Fruit fly (Drosophila melanogaster) whole organism, embryonic: ENCODE measurements around the gene Dis3.

Experiments used
- B-H2 ChIP-seq: fragments of 200-800 bp; sonication (Bioruptor generic); optimal IDR thresholded peaks from 2 replicates; lab custom pipeline; 2018; ENCODE audit warnings: missing biosample characterization, mild to moderate bottlenecking, missing genetic modification characterization
- Bdp1 ChIP-seq: fragments of 200-800 bp; sonication (Bioruptor generic); optimal IDR thresholded peaks from 3 replicates; lab custom pipeline; 2016; ENCODE audit warnings: missing biosample characterization, missing genetic modification characterization
- CG11093 ChIP-seq: fragments of 200-800 bp; sonication (Bioruptor generic); IDR thresholded peaks from 3 replicates; pipeline ENCODE4 v1.3.6; 2022; ENCODE audit warnings: missing biosample characterization, missing genetic modification characterization
- CG11504 ChIP-seq: fragments of 200-800 bp; sonication (Bioruptor generic); optimal IDR thresholded peaks from 3 replicates; lab custom pipeline; 2019; ENCODE audit warnings: missing biosample characterization, mild to moderate bottlenecking, missing genetic modification characterization, moderate library complexity
- CG11723 ChIP-seq: fragments of 200-800 bp; sonication (Bioruptor generic); optimal IDR thresholded peaks from 2 replicates; lab custom pipeline; 2017; ENCODE audit warnings: missing biosample characterization, mild to moderate bottlenecking, missing genetic modification characterization
- CG12942 ChIP-seq: fragments of 200-800 bp; sonication (Bioruptor generic); optimal IDR thresholded peaks from 3 replicates; lab custom pipeline; 2016; ENCODE audit warnings: missing biosample characterization, missing genetic modification characterization
- CG14014 ChIP-seq: fragments of 200-800 bp; sonication (Bioruptor generic); IDR thresholded peaks from 2 replicates; pipeline ENCODE4 v1.3.6; 2022; ENCODE audit warnings: missing biosample characterization, missing genetic modification characterization
- CG17385 ChIP-seq: fragments of 200-800 bp; sonication (Bioruptor generic); optimal IDR thresholded peaks from 3 replicates; lab custom pipeline; 2018; ENCODE audit warnings: missing biosample characterization, mild to moderate bottlenecking, missing genetic modification characterization
- CG2712 ChIP-seq: fragments of 200-800 bp; optimal IDR thresholded peaks from 3 replicates; lab custom pipeline; 2019; ENCODE audit warnings: missing biosample characterization, mild to moderate bottlenecking, missing genetic modification characterization, moderate library complexity
- CG2875 ChIP-seq: fragments of 200-800 bp; sonication (Bioruptor generic); optimal IDR thresholded peaks from 2 replicates; lab custom pipeline; 2017; ENCODE audit warnings: missing biosample characterization, mild to moderate bottlenecking, missing genetic modification characterization, missing genetic modification reagents
- CG3407 ChIP-seq: fragments of 200-800 bp; sonication (Bioruptor generic); optimal IDR thresholded peaks from 2 replicates; lab custom pipeline; 2018; ENCODE audit warnings: missing biosample characterization, mild to moderate bottlenecking, missing genetic modification characterization
- CG34224 ChIP-seq: fragments of 200-800 bp; sonication (Bioruptor generic); IDR thresholded peaks from 3 replicates; pipeline ENCODE4 v1.3.6; 2022; ENCODE audit warnings: missing biosample characterization, missing genetic modification characterization; ENCODE audit not compliant: partially characterized antibody
- CG34376 ChIP-seq: fragments of 200-800 bp; sonication (Bioruptor generic); optimal IDR thresholded peaks from 2 replicates; lab custom pipeline; 2018; ENCODE audit warnings: missing biosample characterization, mild to moderate bottlenecking, missing genetic modification characterization
- CG4328 ChIP-seq: fragments of 200-800 bp; sonication (Bioruptor generic); optimal IDR thresholded peaks from 3 replicates; lab custom pipeline; 2017; ENCODE audit warnings: missing biosample characterization, missing genetic modification reagents, missing genetic modification characterization
- CG6254 ChIP-seq: fragments of 200-800 bp; sonication (Bioruptor generic); optimal IDR thresholded peaks from 3 replicates; lab custom pipeline; 2017; ENCODE audit warnings: mild to moderate bottlenecking, missing biosample characterization, missing genetic modification reagents, missing genetic modification characterization
- CG6689 ChIP-seq: fragments of 200-800 bp; sonication (Bioruptor generic); IDR thresholded peaks from 2 replicates; pipeline ENCODE4 v1.3.6; 2022; ENCODE audit warnings: missing biosample characterization, missing genetic modification characterization
- CG8290 ChIP-seq, 3 experiments: fragments of 200-800 bp; sonication (Bioruptor generic); optimal IDR thresholded peaks; 2 replicates each; lab custom pipeline; 2016 to 2019; ENCODE audit warnings: missing biosample characterization in 3 of 3, missing genetic modification characterization in 3 of 3, mild to moderate bottlenecking in 2 of 3, moderate library complexity in 1 of 3
- CG8359 ChIP-seq: fragments of 200-800 bp; sonication (Bioruptor generic); optimal IDR thresholded peaks from 2 replicates; lab custom pipeline; 2017; ENCODE audit warnings: missing biosample characterization, mild to moderate bottlenecking, missing genetic modification characterization, borderline replicate concordance
- CkIIα-i1 ChIP-seq: fragments of 200-800 bp; sonication (Bioruptor generic); IDR thresholded peaks from 2 replicates; pipeline ENCODE4 v1.3.6; 2022; ENCODE audit warnings: missing biosample characterization, missing genetic modification characterization
- E2f1 ChIP-seq: fragments of 200-800 bp; sonication (Bioruptor generic); IDR thresholded peaks from 2 replicates; pipeline ENCODE4 v1.3.6; 2022; ENCODE audit warnings: missing biosample characterization, missing genetic modification characterization
- Elba2 ChIP-seq: fragments of 200-800 bp; sonication (Bioruptor generic); optimal IDR thresholded peaks from 3 replicates; lab custom pipeline; 2016; ENCODE audit warnings: missing biosample characterization, missing genetic modification characterization
- HLH54F ChIP-seq: fragments of 200-800 bp; sonication (Bioruptor generic); optimal IDR thresholded peaks from 3 replicates; lab custom pipeline; 2016; ENCODE audit warnings: missing biosample characterization, missing genetic modification characterization
- Hr78 ChIP-seq, 2 experiments: fragments of 200-800 bp in 1 of 2; fragments of >200 bp in 1 of 2; sonication (Bioruptor generic) in 1 of 2; optimal IDR thresholded peaks; 2 replicates each; lab custom pipeline; 2017 to 2019; ENCODE audit warnings: missing biosample characterization in 2 of 2, missing genetic modification characterization in 2 of 2, mild to moderate bottlenecking in 1 of 2, moderate library complexity in 1 of 2
- Max ChIP-seq: fragments of 200-800 bp; sonication (Bioruptor generic); optimal IDR thresholded peaks from 2 replicates; lab custom pipeline; 2016; ENCODE audit warnings: missing biosample characterization, mild to moderate bottlenecking, missing genetic modification characterization
- Rfx ChIP-seq: fragments of 200-800 bp; sonication (Bioruptor generic); IDR thresholded peaks from 2 replicates; pipeline ENCODE4 v1.3.6; 2022; ENCODE audit warnings: missing biosample characterization, missing genetic modification characterization
- Rx ChIP-seq: fragments of 200-800 bp; sonication (Bioruptor generic); IDR thresholded peaks from 2 replicates; pipeline ENCODE4 v1.3.6; 2022; ENCODE audit warnings: missing biosample characterization, missing genetic modification characterization
- Tbp ChIP-seq: fragments of >200 bp; optimal IDR thresholded peaks from 2 replicates; lab custom pipeline; 2018; ENCODE audit warnings: missing biosample characterization, missing genetic modification characterization
- az2 ChIP-seq: fragments of 200-800 bp; sonication (Bioruptor generic); optimal IDR thresholded peaks from 3 replicates; lab custom pipeline; 2016; ENCODE audit warnings: missing biosample characterization, missing genetic modification characterization
- cad ChIP-seq: fragments of >200 bp; optimal IDR thresholded peaks from 2 replicates; lab custom pipeline; 2017; ENCODE audit warnings: missing biosample characterization, missing genetic modification characterization
- dan ChIP-seq: fragments of 200-800 bp; sonication (Bioruptor generic); IDR thresholded peaks from 2 replicates; pipeline ENCODE4 v1.3.6; 2022; ENCODE audit warnings: missing biosample characterization, missing genetic modification characterization
- dm ChIP-seq: fragments of 200-800 bp; sonication (Bioruptor generic); optimal IDR thresholded peaks from 3 replicates; lab custom pipeline; 2016; ENCODE audit warnings: missing biosample characterization, missing genetic modification characterization
- dmrt99B ChIP-seq: fragments of 200-800 bp; sonication (Bioruptor generic); optimal IDR thresholded peaks from 2 replicates; lab custom pipeline; 2018; ENCODE audit warnings: missing biosample characterization, mild to moderate bottlenecking, missing genetic modification characterization, moderate library complexity
- ewg ChIP-seq: fragments of 200-800 bp; sonication (Bioruptor generic); optimal IDR thresholded peaks from 3 replicates; lab custom pipeline; 2017; ENCODE audit warnings: mild to moderate bottlenecking, missing biosample characterization, missing genetic modification reagents, missing genetic modification characterization
- ftz-f1 ChIP-seq: fragments of 200-800 bp; sonication (Bioruptor generic); optimal IDR thresholded peaks from 2 replicates; lab custom pipeline; 2016; ENCODE audit warnings: missing biosample characterization, missing genetic modification characterization
- hb ChIP-seq: fragments of 200-800 bp; sonication (Bioruptor generic); IDR thresholded peaks from 3 replicates; pipeline ENCODE4 v1.3.6; 2022; ENCODE audit warnings: missing biosample characterization, missing genetic modification characterization; ENCODE audit not compliant: partially characterized antibody
- her ChIP-seq: fragments of 200-800 bp; sonication (Bioruptor generic); optimal IDR thresholded peaks from 2 replicates; lab custom pipeline; 2016; ENCODE audit warnings: missing biosample characterization, missing genetic modification characterization
- insv ChIP-seq, 2 experiments: fragments of 200-800 bp; sonication (Bioruptor generic); optimal IDR thresholded peaks; 3 replicates each; lab custom pipeline; 2016 to 2018; ENCODE audit warnings: missing biosample characterization in 2 of 2, missing genetic modification characterization in 2 of 2
- jigr1 ChIP-seq: fragments of 200-800 bp; sonication (Bioruptor generic); IDR thresholded peaks from 3 replicates; pipeline ENCODE4 v1.3.6; 2022; ENCODE audit warnings: missing biosample characterization, missing genetic modification characterization
- kni ChIP-seq: fragments of 200-800 bp; sonication (Bioruptor generic); optimal IDR thresholded peaks from 3 replicates; lab custom pipeline; 2017; ENCODE audit warnings: mild to moderate bottlenecking, missing biosample characterization, missing genetic modification reagents, missing genetic modification characterization
- lilli ChIP-seq: fragments of 200-800 bp; sonication (Bioruptor generic); optimal IDR thresholded peaks from 3 replicates; lab custom pipeline; 2016; ENCODE audit warnings: missing biosample characterization, missing genetic modification characterization
- luna ChIP-seq: fragments of 200-800 bp; sonication (Bioruptor generic); optimal IDR thresholded peaks from 2 replicates; lab custom pipeline; 2016; ENCODE audit warnings: missing biosample characterization, missing genetic modification characterization
- onecut ChIP-seq: fragments of 200-800 bp; sonication (Bioruptor generic); IDR thresholded peaks from 2 replicates; pipeline ENCODE4 v1.3.6; 2022; ENCODE audit warnings: missing biosample characterization, missing genetic modification characterization
- pb ChIP-seq: fragments of 200-800 bp; sonication (Bioruptor generic); optimal IDR thresholded peaks from 3 replicates; lab custom pipeline; 2016; ENCODE audit warnings: missing biosample characterization, missing genetic modification characterization
- psq ChIP-seq: fragments of 200-800 bp; sonication (Bioruptor generic); optimal IDR thresholded peaks from 2 replicates; lab custom pipeline; 2017; ENCODE audit warnings: missing biosample characterization, missing genetic modification characterization
- schlank ChIP-seq: fragments of 200-800 bp; sonication (Bioruptor generic); optimal IDR thresholded peaks from 2 replicates; lab custom pipeline; 2018; ENCODE audit warnings: missing biosample characterization, mild to moderate bottlenecking, missing genetic modification characterization
- slbo ChIP-seq: fragments of 200-800 bp; sonication (Bioruptor generic); IDR thresholded peaks from 2 replicates; pipeline ENCODE4 v1.3.6; 2022; ENCODE audit warnings: missing biosample characterization, missing genetic modification characterization
- slou ChIP-seq: fragments of 200-800 bp; sonication (Bioruptor generic); optimal IDR thresholded peaks from 3 replicates; lab custom pipeline; 2016; ENCODE audit warnings: missing biosample characterization, missing genetic modification characterization
- tio ChIP-seq: fragments of 200-800 bp; sonication (Bioruptor generic); optimal IDR thresholded peaks from 2 replicates; lab custom pipeline; 2017; ENCODE audit warnings: missing biosample characterization, missing genetic modification characterization, inconsistent platforms
- unpg ChIP-seq: fragments of 200-800 bp; sonication (Bioruptor generic); optimal IDR thresholded peaks from 3 replicates; lab custom pipeline; 2018; ENCODE audit warnings: missing biosample characterization, mild to moderate bottlenecking, missing genetic modification characterization, moderate library complexity

The Dis3 gene

dm6 chr3R:24348420-24349190 is 15.4 kb downstream of the Dis3 start, which contains the start of the genes CG5746 and CG6454 (continued):
- TF ChIP-seq lilli (GFP tag; lab: Kevin White, UChicago) (peak; percentile 76), slbo (peak; percentile 70), B-H2 (GFP tag; lab: Kevin White, UChicago) (no peak), CG11723 (GFP tag; lab: Kevin White, UChicago) (no peak), Rfx (no peak; the same call in 1 of the 2 replicates), onecut (GFP tag; lab: Robert Waterston, UW) (peak; percentile 100), CG2875 (no peak), Tbp (GFP tag; lab: Kevin White, UChicago) (peak; percentile 59), CG6254 (no peak), dm (peak; percentile 36), CG6689 (GFP tag; lab: Robert Waterston, UW) (peak; percentile 52; the same call in 1 of the 2 replicates), pb (GFP tag; lab: Kevin White, UChicago) (no peak), HLH54F (GFP tag; lab: Kevin White, UChicago) (peak; percentile 72), CG4328 (GFP tag; lab: Kevin White, UChicago) (no peak), unpg (GFP tag; lab: Kevin White, UChicago) (no peak), CG34376 (GFP tag; lab: Kevin White, UChicago) (no peak), CG11504 (tag; lab: Kevin White, UChicago) (no peak), tio (no peak), ftz-f1 (no peak), ewg (GFP tag; lab: Kevin White, UChicago) (no peak), CG14014 (GFP tag; lab: Robert Waterston, UW) (0 out of 2 replicates have a peak, but pooled peaks have one; percentile 25), luna (GFP tag; lab: Kevin White, UChicago) (no peak), CG8290 (GFP tag; optimal IDR thresholded peaks at IDR 0.05; lab: Kevin White, UChicago) (peak; percentile 38), CG8290 (tag; optimal IDR thresholded peaks at IDR 0.05; lab: Kevin White, UChicago) (no peak), cad (GFP tag; lab: Kevin White, UChicago) (no peak), CG17385 (peak; percentile 95), CG8359 (GFP tag; lab: Kevin White, UChicago) (no peak), CG34224 (no peak), E2f1 (GFP tag; lab: Robert Waterston, UW) (0 out of 2 replicates have a peak, but pooled peaks have one; percentile 19), Bdp1 (GFP tag; lab: Kevin White, UChicago) (peak; percentile 5), kni (GFP tag; lab: Kevin White, UChicago) (no peak), slou (GFP tag; lab: Kevin White, UChicago) (no peak), dan (GFP tag; lab: Robert Waterston, UW) (no peak), dmrt99B (tag; lab: Kevin White, UChicago) (no peak), CG3407 (GFP tag; lab: Kevin White, UChicago) (no peak), CG11093 (no peak), jigr1 (GFP tag; lab: Robert Waterston, UW) (peak; percentile 34; the same call in 1 of the 3 replicates), psq (GFP tag; lab: Kevin White, UChicago) (peak; percentile 23), Hr78 (GFP tag; optimal IDR thresholded peaks at IDR 0.05; lab: Kevin White, UChicago) (no peak), hb (GFP tag; lab: Robert Waterston, UW) (no peak), CG2712 (tag; lab: Kevin White, UChicago) (no peak), Rx (GFP tag; lab: Robert Waterston, UW) (peak; percentile 31; the same call in 1 of the 2 replicates), her (no peak), CkIIα-i1 (GFP tag; lab: Robert Waterston, UW) (no peak), Max (GFP tag; lab: Kevin White, UChicago) (peak; percentile 39), Elba2 (GFP tag; lab: Kevin White, UChicago) (peak; percentile 10), insv (GFP tag; optimal IDR thresholded peaks at IDR 0.05; lab: Kevin White, UChicago) (no peak), az2 (peak; percentile 48), CG12942 (GFP tag; lab: Kevin White, UChicago) (peak; percentile 69), schlank (no peak)
